Worm (Caenorhabditis elegans): ENCODE results near the gene srh-32.
"Not testable (repeated sequence)": the region's sequence is repeated elsewhere in the genome, so short reads cannot be mapped to it uniquely, and the experiment has no call there.

srh-32 gene

DNA sequence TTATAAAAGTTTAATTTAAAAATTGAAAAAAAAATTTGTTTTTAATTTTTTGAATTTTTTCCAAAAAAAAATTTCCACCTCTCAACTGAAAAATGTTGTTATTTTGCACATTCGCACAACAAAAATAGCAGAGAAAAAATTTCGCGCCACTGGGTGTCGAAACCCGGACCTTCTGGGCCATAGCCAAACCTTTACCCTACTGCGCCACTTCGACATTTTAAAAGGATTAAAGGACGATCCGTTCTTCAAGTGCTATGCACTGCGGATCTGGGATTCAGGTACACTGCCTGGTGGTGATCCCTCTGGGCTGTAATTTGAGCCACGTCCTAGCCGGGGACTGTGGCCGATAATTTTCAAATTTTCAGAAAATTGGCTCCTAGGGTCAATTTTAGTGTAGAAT is 13.6 kb upstream of the srh-32 start:
- TF ChIP-seq lim-7 (GFP tag; IDR thresholded peaks at IDR 0.05), result peak; percentile 75
- 0 out of 2 replicates have a peak, but pooled peaks have one; percentile 30 for TF ChIP-seq egl-43 (GFP tag; IDR thresholded peaks at IDR 0.05)
- 0 out of 2 replicates have a peak, but pooled peaks have one; percentile 26 for TF ChIP-seq nhr-41 (GFP tag; IDR thresholded peaks at IDR 0.05)
- TF ChIP-seq vab-7 (GFP tag; IDR thresholded peaks at IDR 0.05), result peak; percentile 62
- TF ChIP-seq madf-5 (GFP tag; IDR thresholded peaks at IDR 0.05), result peak in 1 of 2 experiments; percentile 43; a peak in 1 of 4 replicates
- peak; percentile 31; the same call in 1 of the 2 replicates for TF ChIP-seq lin-38 (GFP tag; IDR thresholded peaks at IDR 0.05)
- TF ChIP-seq pha-4 (GFP tag; IDR thresholded peaks at IDR 0.05), result 0 out of 2 replicates have a peak, but pooled peaks have one; percentile 15
- not testable (repeated sequence) for TF ChIP-seq pha-4 (tag; optimal IDR thresholded peaks at IDR 0.05)
- TF ChIP-seq snpc-1.2 (GFP tag; IDR thresholded peaks at IDR 0.05), result peak; percentile 32; the same call in 1 of the 2 replicates

DNA sequence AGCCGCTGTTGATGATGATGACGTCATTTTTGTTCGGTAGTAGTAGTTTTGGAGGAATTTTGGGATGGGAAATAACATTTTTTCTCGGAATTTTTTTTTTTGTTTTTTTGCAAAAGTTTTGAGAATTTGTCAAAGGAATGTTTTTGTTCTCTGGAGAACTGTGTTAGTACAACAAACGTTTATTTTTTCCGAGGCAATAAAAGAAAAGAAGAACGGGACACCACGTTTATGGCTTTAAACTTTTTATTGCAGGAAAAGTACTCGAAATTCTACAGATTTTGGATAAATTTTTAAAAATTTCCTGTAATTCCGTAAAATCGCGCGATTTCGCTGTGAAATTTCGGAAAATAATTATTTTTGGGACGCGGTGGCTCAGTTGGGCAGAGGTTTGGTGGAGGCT is 10.1 kb upstream of the srh-32 start, which contains the start of gene F59A1.13:
Gene F59A1.13, minus strand, starts transcription at position 101 of the 400 bp plus-strand sequence.
- TF ChIP-seq lin-13 (GFP tag; optimal IDR thresholded peaks at IDR 0.05), result no peak
- no peak for TF ChIP-seq madf-9 (GFP tag; conservative IDR thresholded peaks at IDR 0.05)
- no peak for TF ChIP-seq madf-5 (GFP tag; IDR thresholded peaks at IDR 0.05)
- no peak for TF ChIP-seq spr-3 (GFP tag; optimal IDR thresholded peaks at IDR 0.05)
- no peak for TF ChIP-seq zip-11 (GFP tag; IDR thresholded peaks at IDR 0.05)
- TF ChIP-seq zfp-2 (tag; optimal IDR thresholded peaks at IDR 0.05), result no peak

DNA sequence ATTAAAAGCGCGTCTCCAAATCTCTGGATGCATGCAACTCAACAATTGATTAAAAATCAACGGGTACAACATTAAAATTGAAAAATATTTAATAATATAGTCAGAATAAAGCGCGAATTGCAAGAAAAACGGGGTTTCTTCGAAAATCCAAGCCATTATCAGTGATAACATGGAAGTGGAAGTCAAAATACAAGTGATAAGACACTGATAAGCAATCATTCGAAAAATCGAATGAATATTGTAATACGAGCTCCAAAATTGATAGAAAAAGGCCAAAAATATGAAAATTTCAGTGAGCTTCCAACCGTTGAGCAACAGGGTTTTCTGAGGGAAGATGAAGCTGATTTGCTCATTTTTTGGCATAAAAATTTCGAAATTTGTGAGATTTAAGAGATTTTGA is 6.8 kb upstream of the srh-32 start:
- TF ChIP-seq ama-1 (optimal IDR thresholded peaks at IDR 0.05), result no peak
- TF ChIP-seq pqm-1 (tag; optimal IDR thresholded peaks at IDR 0.05), result peak; percentile 75

DNA sequence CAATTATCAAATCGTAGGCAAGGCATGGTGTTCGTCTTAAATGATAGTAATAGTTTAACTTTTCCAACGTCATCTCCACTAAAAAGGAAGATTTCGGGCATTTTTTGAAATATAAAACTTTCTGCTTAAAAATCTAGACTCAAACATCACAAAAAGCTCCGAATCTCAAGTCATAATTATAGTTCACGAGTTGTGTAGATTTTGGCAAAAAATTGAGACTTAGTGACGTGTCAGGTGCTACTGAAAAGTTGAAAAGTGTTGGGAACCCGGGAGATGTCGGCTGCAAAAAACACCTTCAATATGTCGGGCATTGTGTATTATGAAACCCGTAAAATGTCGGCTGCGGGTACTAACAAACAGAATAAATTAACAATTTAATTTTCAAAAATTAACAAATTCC is 5.2 kb upstream of the srh-32 start, which contains the start of gene Y26G10.1:
Gene Y26G10.1, minus strand, starts transcription at position 101 of the 400 bp plus-strand sequence.
- TF ChIP-seq nhr-41 (GFP tag; IDR thresholded peaks at IDR 0.05), result no peak
- TF ChIP-seq nhr-11 (tag; optimal IDR thresholded peaks at IDR 0.05), result no peak
- TF ChIP-seq cey-2 (tag; optimal IDR thresholded peaks at IDR 0.05; ENCODE audit: borderline replicate concordance, insufficient read depth), result no peak
- no peak for TF ChIP-seq zip-2 (tag; optimal IDR thresholded peaks at IDR 0.05)
- no peak for TF ChIP-seq F37D6.2 (tag; optimal IDR thresholded peaks at IDR 0.05)
- no peak for TF ChIP-seq gei-8 (GFP tag; optimal IDR thresholded peaks at IDR 0.05)
- no peak for TF ChIP-seq pha-4 (GFP tag; IDR thresholded peaks at IDR 0.05)
- no peak for TF ChIP-seq pha-4 (tag; optimal IDR thresholded peaks at IDR 0.05)
- TF ChIP-seq daf-16 (GFP tag; optimal IDR thresholded peaks at IDR 0.05), result no peak
- TF ChIP-seq daf-16 (tag; optimal IDR thresholded peaks at IDR 0.05), result no peak
- TF ChIP-seq dve-1 (tag; optimal IDR thresholded peaks at IDR 0.05; ENCODE audit: insufficient read depth), result no peak

DNA sequence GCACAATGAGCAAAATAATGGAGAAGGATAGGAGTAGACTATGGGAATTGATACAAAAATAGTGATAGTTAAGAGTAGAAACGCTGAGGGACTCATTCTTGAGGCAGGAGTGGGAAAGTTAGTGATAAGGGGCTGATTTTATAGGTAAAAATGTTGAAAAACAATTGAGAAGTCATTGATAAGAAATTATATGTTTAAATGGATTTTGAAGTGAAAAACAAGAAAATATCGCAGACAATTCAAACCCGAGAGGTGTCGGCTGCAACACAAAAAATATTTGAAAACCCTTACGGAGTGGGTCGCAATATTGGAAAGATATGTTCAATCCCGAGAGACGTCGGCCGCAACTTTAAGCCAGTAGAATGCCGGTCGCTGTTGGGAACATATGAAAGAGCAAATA is 4.3 kb upstream of the srh-32 start, which contains the start of gene spp-29:
Gene spp-29, minus strand, starts transcription at position 101 of the 400 bp plus-strand sequence.
- no peak for TF ChIP-seq ces-1 (GFP tag; optimal IDR thresholded peaks at IDR 0.05)
- TF ChIP-seq dmd-8 (GFP tag; IDR thresholded peaks at IDR 0.05), result no peak
- TF ChIP-seq nhr-102 (tag; optimal IDR thresholded peaks at IDR 0.05), result no peak
- TF ChIP-seq lim-7 (GFP tag; IDR thresholded peaks at IDR 0.05), result no peak

DNA sequence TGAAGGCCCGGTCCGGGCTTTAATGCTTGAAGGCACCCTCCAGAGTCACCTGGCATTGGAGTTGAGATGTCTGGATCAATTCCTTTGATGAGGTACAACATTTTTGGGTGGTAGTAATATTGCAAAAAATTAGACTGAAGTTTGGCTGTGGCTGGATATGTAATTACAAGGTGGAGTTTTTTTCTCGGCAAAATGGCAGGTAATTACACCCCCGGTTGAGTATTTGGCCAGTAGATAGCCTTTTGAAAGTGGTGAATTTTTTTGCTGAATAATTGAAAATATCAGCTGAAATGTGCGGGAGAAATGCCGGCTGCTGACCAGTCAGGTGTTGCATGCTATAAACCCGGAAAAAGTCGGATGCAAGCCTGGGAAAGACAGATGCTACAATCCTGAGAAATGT is 1.9 kb upstream of the srh-32 start, which contains the start of gene Y26G10.4:
Gene Y26G10.4, minus strand, starts transcription at position 101 of the 400 bp plus-strand sequence.
- TF ChIP-seq Y75B8A.6 (GFP tag; IDR thresholded peaks at IDR 0.05), result no peak
- TF ChIP-seq ceh-82 (tag; optimal IDR thresholded peaks at IDR 0.05), result no peak
- no peak for TF ChIP-seq nhr-41 (GFP tag; IDR thresholded peaks at IDR 0.05)
- no peak for TF ChIP-seq cey-2 (tag; optimal IDR thresholded peaks at IDR 0.05; ENCODE audit: borderline replicate concordance, insufficient read depth)
- TF ChIP-seq lin-29 (GFP tag; IDR thresholded peaks at IDR 0.05), result no peak
- TF ChIP-seq mep-1 (tag; optimal IDR thresholded peaks at IDR 0.05), result no peak
